Worm (Caenorhabditis elegans) whole organism, L4 larva: ENCODE data around the gene nas-11.

Experiments used
- R02D3.7 ChIP-seq: fragments of 150-350 bp; sonication (generic microtip); optimal IDR thresholded peaks from 3 replicates; lab custom pipeline; 2014; ENCODE audit warnings: missing biosample characterization, missing genetic modification characterization
- Y5F2A.4 ChIP-seq: fragments of 200-800 bp; sonication (Bioruptor generic); optimal IDR thresholded peaks from 2 replicates; lab custom pipeline; 2018; ENCODE audit warnings: mild to moderate bottlenecking, missing genetic modification characterization, missing compliant biosample characterization
- Y75B8A.6 ChIP-seq: fragments of 200-800 bp; sonication (Bioruptor generic); IDR thresholded peaks from 2 replicates; pipeline ENCODE4 v1.3.6; 2022; ENCODE audit warnings: missing genetic modification reagents, missing genetic modification characterization, missing compliant biosample characterization
- ZK337.2 ChIP-seq: fragments of 200-800 bp; sonication (Bioruptor generic); IDR thresholded peaks from 2 replicates; pipeline ENCODE4 v1.3.6; 2022; ENCODE audit warnings: missing genetic modification reagents, missing genetic modification characterization, missing compliant biosample characterization
- aha-1 ChIP-seq: fragments of 150-350 bp; peaks from one replicate; lab custom pipeline; 2014; ENCODE audit warnings: missing biosample characterization, missing genetic modification characterization
- attf-4 ChIP-seq: sonication (generic microtip); optimal IDR thresholded peaks from 3 replicates; lab custom pipeline; 2017; ENCODE audit warnings: missing biosample characterization, missing genetic modification characterization
- ceh-20 ChIP-seq: fragments of 200-800 bp; sonication (Bioruptor generic); IDR thresholded peaks from 2 replicates; pipeline ENCODE4 v1.3.6; 2022; ENCODE audit warnings: missing genetic modification reagents, missing genetic modification characterization, missing compliant biosample characterization
- ceh-62 ChIP-seq: sonication (generic microtip); optimal IDR thresholded peaks from 2 replicates; lab custom pipeline; 2017; ENCODE audit warnings: missing biosample characterization, missing genetic modification characterization
- ceh-82 ChIP-seq: sonication (generic microtip); optimal IDR thresholded peaks from 2 replicates; lab custom pipeline; 2017; ENCODE audit warnings: missing biosample characterization, missing genetic modification characterization
- ces-1 ChIP-seq: fragments of 150-350 bp; sonication (generic microtip); optimal IDR thresholded peaks from 4 replicates; lab custom pipeline; 2014; ENCODE audit warnings: missing biosample characterization, missing genetic modification reagents, missing genetic modification characterization
- ctbp-1 ChIP-seq: fragments of 200-800 bp; sonication (Bioruptor generic); IDR thresholded peaks from 2 replicates; pipeline ENCODE4 v1.3.6; 2022; ENCODE audit warnings: missing genetic modification reagents, missing genetic modification characterization, missing compliant biosample characterization
- daf-19 ChIP-seq: fragments of 200-800 bp; sonication (Bioruptor generic); conservative IDR thresholded peaks from 2 replicates; pipeline ENCODE4 v1.3.6; 2022; ENCODE audit warnings: missing genetic modification characterization, missing compliant biosample characterization
- daf-8 ChIP-seq: fragments of 200-800 bp; sonication (Bioruptor generic); IDR thresholded peaks from 2 replicates; pipeline ENCODE4 v1.3.6; 2022; ENCODE audit warnings: missing genetic modification characterization, missing compliant biosample characterization
- dmd-9 ChIP-seq: fragments of 200-800 bp; sonication (Bioruptor generic); IDR thresholded peaks from 2 replicates; pipeline ENCODE4 v1.3.6; 2022; ENCODE audit warnings: missing genetic modification reagents, missing genetic modification characterization, missing compliant biosample characterization
- duxl-1 ChIP-seq: sonication (generic microtip); optimal IDR thresholded peaks from 2 replicates; lab custom pipeline; 2016; ENCODE audit warnings: mild to moderate bottlenecking, missing genetic modification characterization, moderate library complexity, missing compliant biosample characterization; ENCODE audit not compliant: poor library complexity
- fos-1 ChIP-seq: fragments of 150-350 bp; optimal IDR thresholded peaks from 2 replicates; lab custom pipeline; 2014; ENCODE audit warnings: missing biosample characterization, missing genetic modification characterization
- gei-8 ChIP-seq: fragments of 200-800 bp; sonication (Bioruptor generic); optimal IDR thresholded peaks from 2 replicates; lab custom pipeline; 2018; ENCODE audit warnings: mild to moderate bottlenecking, missing genetic modification characterization, missing compliant biosample characterization
- hlh-11 ChIP-seq: fragments of 200-800 bp; sonication (Bioruptor generic); optimal IDR thresholded peaks from 2 replicates; lab custom pipeline; 2018; ENCODE audit warnings: mild to moderate bottlenecking, missing genetic modification characterization, missing compliant biosample characterization
- lim-7 ChIP-seq: fragments of 200-800 bp; sonication (Bioruptor generic); IDR thresholded peaks from 2 replicates; pipeline ENCODE4 v1.3.6; 2022; ENCODE audit warnings: missing genetic modification characterization, missing compliant biosample characterization
- lin-13 ChIP-seq: fragments of 150-350 bp; optimal IDR thresholded peaks from 2 replicates; lab custom pipeline; 2014; ENCODE audit warnings: missing biosample characterization, missing genetic modification reagents, missing genetic modification characterization
- lin-15B ChIP-seq: fragments of 150-350 bp; sonication (generic microtip); optimal IDR thresholded peaks from 3 replicates; lab custom pipeline; 2014; ENCODE audit warnings: missing biosample characterization, missing genetic modification characterization
- mdl-1 ChIP-seq, 2 experiments: fragments of 150-350 bp in 1 of 2; sonication (generic microtip) in 1 of 2; optimal IDR thresholded peaks; 2 replicates each; lab custom pipeline; 2014 to 2017; ENCODE audit warnings: missing biosample characterization in 2 of 2, missing genetic modification characterization in 2 of 2
- mdt-29 ChIP-seq: fragments of 200-800 bp; sonication (Bioruptor generic); IDR thresholded peaks from 2 replicates; pipeline ENCODE4 v1.3.6; 2022; ENCODE audit warnings: missing genetic modification reagents, missing genetic modification characterization, missing compliant biosample characterization
- mep-1 ChIP-seq: fragments of 150-350 bp; sonication (generic microtip); optimal IDR thresholded peaks from 3 replicates; lab custom pipeline; 2014; ENCODE audit warnings: missing biosample characterization, missing genetic modification characterization
- mes-2 ChIP-seq: sonication (generic microtip); optimal IDR thresholded peaks from 2 replicates; lab custom pipeline; 2016; ENCODE audit warnings: missing genotype, mild to moderate bottlenecking, missing genetic modification characterization, missing compliant biosample characterization; ENCODE audit not compliant: poor library complexity, severe bottlenecking
- mxl-2 ChIP-seq: fragments of 200-800 bp; sonication (Bioruptor generic); conservative IDR thresholded peaks from 2 replicates; pipeline ENCODE4 v1.3.6; 2022; ENCODE audit warnings: missing genetic modification reagents, missing genetic modification characterization, missing compliant biosample characterization
- mxl-3 ChIP-seq: fragments of 200-800 bp; sonication (Bioruptor generic); optimal IDR thresholded peaks from 2 replicates; lab custom pipeline; 2018; ENCODE audit warnings: mild to moderate bottlenecking, missing genetic modification characterization, missing compliant biosample characterization
- nhr-102 ChIP-seq: sonication (generic microtip); optimal IDR thresholded peaks from 2 replicates; lab custom pipeline; 2016; ENCODE audit warnings: mild to moderate bottlenecking, missing genetic modification characterization, moderate library complexity, missing compliant biosample characterization
- nhr-11 ChIP-seq: fragments of 150-350 bp; optimal IDR thresholded peaks from 2 replicates; lab custom pipeline; 2014; ENCODE audit warnings: missing biosample characterization, missing genetic modification characterization
- nhr-111 ChIP-seq: fragments of 200-800 bp; sonication (Bioruptor generic); optimal IDR thresholded peaks from 2 replicates; lab custom pipeline; 2018; ENCODE audit warnings: mild to moderate bottlenecking, missing genetic modification characterization, missing compliant biosample characterization
- nhr-25 ChIP-seq: sonication (generic microtip); optimal IDR thresholded peaks from 2 replicates; lab custom pipeline; 2017; ENCODE audit warnings: missing genetic modification characterization, mild to moderate bottlenecking, missing compliant biosample characterization, antibody characterized with exemption, moderate library complexity, borderline replicate concordance; ENCODE audit not compliant: insufficient read depth
- nhr-28 ChIP-seq: fragments of 150-350 bp; optimal IDR thresholded peaks from 2 replicates; lab custom pipeline; 2014; ENCODE audit warnings: missing biosample characterization, missing genetic modification characterization
- nhr-48 ChIP-seq: sonication (generic microtip); optimal IDR thresholded peaks from 2 replicates; lab custom pipeline; 2016; ENCODE audit warnings: mild to moderate bottlenecking, missing genetic modification characterization, missing compliant biosample characterization
- nhr-6 ChIP-seq: fragments of 150-350 bp; optimal IDR thresholded peaks from 2 replicates; lab custom pipeline; 2014; ENCODE audit warnings: missing biosample characterization, missing genetic modification characterization
- nhr-76 ChIP-seq: fragments of 150-350 bp; optimal IDR thresholded peaks from 2 replicates; lab custom pipeline; 2014; ENCODE audit warnings: missing biosample characterization, missing genetic modification characterization
- nhr-77 ChIP-seq: fragments of 150-350 bp; optimal IDR thresholded peaks from 2 replicates; lab custom pipeline; 2014; ENCODE audit warnings: missing biosample characterization, missing genetic modification characterization
- pha-4 ChIP-seq, 2 experiments: fragments of 150-350 bp in 1 of 2; fragments of 200-800 bp in 1 of 2; sonication (Bioruptor generic) in 1 of 2; IDR thresholded peaks in 1 of 2; optimal IDR thresholded peaks in 1 of 2; 2 replicates each; pipeline versions ENCODE4 v1.3.6 to Lab custom; 2014 to 2022; ENCODE audit warnings: missing genetic modification characterization in 2 of 2, missing genetic modification reagents in 2 of 2, missing biosample characterization in 1 of 2, missing compliant biosample characterization in 1 of 2
- php-3 ChIP-seq: fragments of 200-800 bp; sonication (Bioruptor generic); IDR thresholded peaks from 2 replicates; pipeline ENCODE4 v1.3.6; 2022; ENCODE audit warnings: missing genetic modification reagents, missing genetic modification characterization, missing compliant biosample characterization
- pqm-1 ChIP-seq: sonication (generic microtip); optimal IDR thresholded peaks from 2 replicates; lab custom pipeline; 2017; ENCODE audit warnings: missing biosample characterization, missing genetic modification characterization
- rbr-2 ChIP-seq: sonication (generic microtip); optimal IDR thresholded peaks from 2 replicates; lab custom pipeline; 2016; ENCODE audit warnings: missing genotype, missing genetic modification characterization, missing compliant biosample characterization
- saeg-2 ChIP-seq: fragments of 200-800 bp; sonication (Bioruptor generic); IDR thresholded peaks from 2 replicates; pipeline ENCODE4 v1.3.6; 2022; ENCODE audit warnings: missing genetic modification reagents, missing genetic modification characterization, missing compliant biosample characterization
- spr-3 ChIP-seq: fragments of 200-800 bp; sonication (Bioruptor generic); optimal IDR thresholded peaks from 2 replicates; lab custom pipeline; 2018; ENCODE audit warnings: mild to moderate bottlenecking, missing genetic modification characterization, missing compliant biosample characterization
- tra-1 ChIP-seq: fragments of 200-800 bp; sonication (Bioruptor generic); IDR thresholded peaks from 2 replicates; pipeline ENCODE4 v1.3.6; 2022; ENCODE audit warnings: missing genetic modification reagents, missing genetic modification characterization, missing compliant biosample characterization
- zag-1 ChIP-seq: fragments of 150-350 bp; optimal IDR thresholded peaks from 2 replicates; lab custom pipeline; 2014; ENCODE audit warnings: missing biosample characterization, missing genetic modification characterization
- zfp-3 ChIP-seq: fragments of 200-800 bp; sonication (Bioruptor generic); conservative IDR thresholded peaks from 2 replicates; pipeline ENCODE4 v1.3.6; 2022; ENCODE audit warnings: missing genetic modification reagents, missing genetic modification characterization, missing compliant biosample characterization
- zip-11 ChIP-seq: fragments of 200-800 bp; sonication (Bioruptor generic); IDR thresholded peaks from 2 replicates; pipeline ENCODE4 v1.3.6; 2022; ENCODE audit warnings: missing genetic modification characterization, missing compliant biosample characterization
- ztf-11 ChIP-seq: fragments of 150-350 bp; optimal IDR thresholded peaks from 2 replicates; lab custom pipeline; 2014; ENCODE audit warnings: missing biosample characterization, missing genetic modification characterization

nas-11 gene

ce11 chrX:6742891-6743290 lies 29.5 kb downstream of the nas-11 start (continued):
- TF ChIP-seq hlh-11 (tag; lab: Kevin White, UChicago) (peak; percentile 82), mes-2 (tag; lab: Kevin White, UChicago) (peak; percentile 32), pqm-1 (tag; lab: Kevin White, UChicago) (no peak), aha-1 (peak; percentile 17), mdl-1 (tag; optimal IDR thresholded peaks at IDR 0.05; lab: Kevin White, UChicago) (peak in 1 of 2 experiments; percentile 100), Y75B8A.6 (peak; percentile 4; the same call in 1 of the 2 replicates), ztf-11 (tag; lab: Kevin White, UChicago) (no peak), nhr-76 (tag; lab: Kevin White, UChicago) (peak; percentile 59), R02D3.7 (tag; lab: Kevin White, UChicago) (no peak), ceh-62 (tag; lab: Kevin White, UChicago) (no peak), ces-1 (GFP tag; lab: Kevin White, UChicago) (no peak), mxl-3 (peak; percentile 80), nhr-25 (no peak), nhr-102 (tag; lab: Kevin White, UChicago) (no peak), nhr-48 (tag; lab: Kevin White, UChicago) (peak; percentile 31), php-3 (GFP tag; lab: Robert Waterston, UW) (peak; percentile 27; the same call in 1 of the 2 replicates), lin-15B (tag; lab: Kevin White, UChicago) (no peak), pha-4 (GFP tag; IDR thresholded peaks at IDR 0.05; lab: Robert Waterston, UW) (0 out of 2 replicates have a peak, but pooled peaks have one; percentile 34), pha-4 (tag; optimal IDR thresholded peaks at IDR 0.05; lab: Kevin White, UChicago) (no peak), zag-1 (no peak), nhr-28 (peak; percentile 80), zfp-3 (GFP tag; lab: Robert Waterston, UW) (no peak), duxl-1 (peak; percentile 24), ctbp-1 (GFP tag; lab: Robert Waterston, UW) (no peak), dmd-9 (GFP tag; lab: Robert Waterston, UW) (no peak), lim-7 (GFP tag; lab: Robert Waterston, UW) (no peak), mxl-2 (GFP tag; lab: Robert Waterston, UW) (peak; percentile 95), nhr-77 (peak; percentile 39), spr-3 (GFP tag; lab: Kevin White, UChicago) (no peak), mep-1 (tag; lab: Kevin White, UChicago) (peak; percentile 65), nhr-11 (tag; lab: Kevin White, UChicago) (peak; percentile 72), saeg-2 (no peak), Y5F2A.4 (no peak)
- TF ChIP-seq, all 104 proteins: peak for 26

ce11 chrX:6743344-6743743 lies 30.0 kb downstream of the nas-11 start:
- no peak for TF ChIP-seq tra-1 (GFP tag; lab: Robert Waterston, UW)
- TF ChIP-seq ZK337.2 (GFP tag; lab: Robert Waterston, UW): no peak
- TF ChIP-seq ceh-82 (tag; lab: Kevin White, UChicago): no peak
- 0 out of 2 replicates have a peak, but pooled peaks have one; percentile 7 for TF ChIP-seq ceh-20 (GFP tag; lab: Robert Waterston, UW)
- TF ChIP-seq gei-8 (GFP tag; lab: Kevin White, UChicago): no peak

ce11 chrX:6743853-6744346 lies 30.5 kb downstream of the nas-11 start:
- TF ChIP-seq nhr-6 (tag; lab: Kevin White, UChicago) (peak; percentile 70), ceh-62 (tag; lab: Kevin White, UChicago) (no peak), nhr-111 (no peak), ceh-20 (GFP tag; lab: Robert Waterston, UW) (peak; percentile 64), daf-19 (peak; percentile 61; the same call in 1 of the 2 replicates), ztf-11 (tag; lab: Kevin White, UChicago) (no peak), attf-4 (tag; lab: Kevin White, UChicago) (no peak), rbr-2 (tag; lab: Kevin White, UChicago) (peak; percentile 43), mxl-2 (GFP tag; lab: Robert Waterston, UW) (peak; percentile 98), fos-1 (peak; percentile 76), daf-8 (GFP tag; lab: Robert Waterston, UW) (no peak), mdt-29 (GFP tag; lab: Robert Waterston, UW) (peak; percentile 77), ces-1 (GFP tag; lab: Kevin White, UChicago) (no peak), duxl-1 (peak; percentile 82), nhr-77 (peak; percentile 90), aha-1 (peak; percentile 99), ceh-82 (tag; lab: Kevin White, UChicago) (no peak), mdl-1 (tag; optimal IDR thresholded peaks at IDR 0.05; lab: Kevin White, UChicago) (peak in 1 of 2 experiments; percentile 100), lin-13 (GFP tag; lab: Kevin White, UChicago) (peak; percentile 82), php-3 (GFP tag; lab: Robert Waterston, UW) (peak; percentile 54; the same call in 1 of the 2 replicates), zip-11 (GFP tag; lab: Robert Waterston, UW) (peak; percentile 45; the same call in 1 of the 2 replicates)
